Worm (Caenorhabditis elegans) whole organism, midembryonic: ENCODE results near the gene F08D12.7.

Source experiments
- cog-1 ChIP-seq: sonication (generic microtip); optimal IDR thresholded peaks from 2 replicates; lab custom pipeline; 2016; ENCODE audit warnings: missing genetic modification characterization, missing compliant biosample characterization
- flt-1 ChIP-seq: fragments of 200-800 bp; sonication (Bioruptor generic); IDR thresholded peaks from 2 replicates; pipeline ENCODE4 v1.3.6; 2022; ENCODE audit warnings: missing genetic modification characterization, missing compliant biosample characterization
- klf-2 ChIP-seq: fragments of 200-800 bp; sonication (Bioruptor generic); conservative IDR thresholded peaks from 2 replicates; pipeline ENCODE4 v1.3.6; 2022; ENCODE audit warnings: missing genetic modification reagents, missing genetic modification characterization, missing compliant biosample characterization
- med-1 ChIP-seq: sonication (generic microtip); optimal IDR thresholded peaks from 2 replicates; lab custom pipeline; 2017; ENCODE audit warnings: missing genetic modification characterization, mild to moderate bottlenecking, missing compliant biosample characterization, antibody characterized with exemption, missing genetic modification reagents; ENCODE audit not compliant: insufficient read depth
- ref-1 ChIP-seq: fragments of 200-800 bp; sonication (Bioruptor generic); conservative IDR thresholded peaks from 2 replicates; pipeline ENCODE4 v1.3.6; 2022; ENCODE audit warnings: missing genetic modification reagents, missing genetic modification characterization, missing compliant biosample characterization
- tab-1 ChIP-seq: fragments of 200-800 bp; sonication (Bioruptor generic); IDR thresholded peaks from 2 replicates; pipeline ENCODE4 v1.3.6; 2022; ENCODE audit warnings: missing genetic modification characterization, missing compliant biosample characterization
- ztf-23 ChIP-seq: fragments of 200-800 bp; sonication (Bioruptor generic); IDR thresholded peaks from 2 replicates; pipeline ENCODE4 v1.3.6; 2022; ENCODE audit warnings: missing genetic modification reagents, missing genetic modification characterization, missing compliant biosample characterization
- ztf-29 ChIP-seq: fragments of 200-800 bp; sonication (Bioruptor generic); IDR thresholded peaks from 2 replicates; pipeline ENCODE4 v1.3.6; 2022; ENCODE audit warnings: missing genetic modification reagents, missing genetic modification characterization, missing compliant biosample characterization

DNA sequence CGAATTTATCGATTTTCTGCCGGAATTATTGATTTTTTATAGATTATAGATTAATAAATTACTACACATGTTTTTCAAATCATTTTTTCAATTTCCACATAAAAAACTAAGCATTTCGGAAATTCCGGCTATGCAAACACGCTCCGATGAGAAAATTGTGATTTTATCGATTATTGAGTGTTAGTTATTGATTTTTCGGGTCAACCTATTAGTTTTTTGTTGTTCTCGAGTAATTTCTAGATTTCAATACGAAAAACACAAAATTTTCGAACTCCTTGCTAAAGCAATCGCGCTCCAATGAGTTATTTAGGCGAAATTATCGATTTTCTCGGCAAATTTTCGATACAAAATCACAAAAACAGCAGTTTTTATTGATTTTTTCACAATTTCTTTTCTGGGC lies 26.5 kb upstream of the F08D12.7 start:
- TF ChIP-seq ref-1 (GFP tag; lab: Robert Waterston, UW): no peak
- TF ChIP-seq klf-2 (GFP tag; lab: Robert Waterston, UW): no peak
- no peak for TF ChIP-seq med-1 (GFP tag; lab: Kevin White, UChicago)
- TF ChIP-seq ztf-29 (GFP tag; lab: Robert Waterston, UW): no peak
- no peak for TF ChIP-seq flt-1 (GFP tag; lab: Robert Waterston, UW)
- TF ChIP-seq cog-1 (tag; lab: Kevin White, UChicago): no peak
- TF ChIP-seq tab-1: no peak
- no peak for TF ChIP-seq ztf-23 (GFP tag; lab: Robert Waterston, UW)
